Worm (Caenorhabditis elegans): ENCODE results near the gene cdr-2.
"Not testable (repeated sequence)": the region's sequence is repeated elsewhere in the genome, so short reads cannot be mapped to it uniquely, and the experiment has no call there.

The cdr-2 gene

DNA sequence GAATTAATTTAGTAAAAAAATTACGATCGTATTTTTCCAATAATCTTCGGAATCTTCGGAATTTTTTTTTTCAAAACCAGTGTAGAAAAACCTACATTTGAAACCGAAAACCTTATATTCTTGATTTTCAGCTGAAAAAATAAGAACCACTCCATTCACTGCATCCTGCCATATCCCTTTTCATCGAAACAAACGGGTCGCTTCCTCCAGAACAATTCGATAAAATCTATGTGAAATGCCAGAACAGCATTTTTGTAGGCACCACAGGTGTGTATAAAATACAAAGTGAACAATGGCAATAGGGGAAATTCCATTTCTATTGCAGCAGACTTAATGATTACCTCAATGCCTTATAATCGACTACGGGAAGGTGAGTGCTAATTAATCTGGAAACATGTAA lies 38.3 kb downstream of the cdr-2 start, which contains the start of gene K01D12.1:
Gene K01D12.1 (plus strand): TSS at position 301 of the 400 bp plus-strand sequence.
- TF ChIP-seq F13C5.2 (tag; optimal IDR thresholded peaks at IDR 0.05) = no peak
- no peak for TF ChIP-seq hmg-4 (GFP tag; optimal IDR thresholded peaks at IDR 0.05)
- no peak for TF ChIP-seq tra-4 (tag; optimal IDR thresholded peaks at IDR 0.05)
- TF ChIP-seq ceh-36 (tag; optimal IDR thresholded peaks at IDR 0.05) = no peak
- no peak for TF ChIP-seq aly-1 (tag; optimal IDR thresholded peaks at IDR 0.05)
- TF ChIP-seq scrt-1 (GFP tag; IDR thresholded peaks at IDR 0.05) = no peak
- no peak for TF ChIP-seq tbx-37 (GFP tag; conservative IDR thresholded peaks at IDR 0.05)

DNA sequence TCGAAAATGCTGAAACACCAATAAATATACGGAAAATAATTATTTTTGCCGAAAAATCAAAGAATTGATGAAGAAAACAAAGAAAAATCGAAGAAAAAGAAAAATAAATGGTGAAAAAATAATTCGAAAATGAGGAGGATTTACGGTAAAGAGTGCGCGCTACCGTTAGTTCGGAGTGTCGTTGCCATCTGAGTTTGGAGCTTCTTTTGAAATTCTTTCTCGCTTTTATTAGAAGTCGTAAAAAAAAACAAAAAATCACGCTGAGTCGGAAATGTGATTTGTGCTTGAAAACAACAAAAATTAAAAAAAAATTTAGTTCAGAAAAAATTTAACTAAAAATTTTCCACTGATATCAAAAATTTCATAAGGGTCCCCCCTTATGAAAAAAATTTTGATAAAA lies 41.3 kb downstream of the cdr-2 start, which contains the start of gene F23H12.10:
Gene F23H12.10 (minus strand): TSS at position 12 of the 400 bp plus-strand sequence.
- TF ChIP-seq hmbx-1 (tag; optimal IDR thresholded peaks at IDR 0.05); ama-1 (optimal IDR thresholded peaks at IDR 0.05); ets-7 (tag; optimal IDR thresholded peaks at IDR 0.05): not testable (repeated sequence)

DNA sequence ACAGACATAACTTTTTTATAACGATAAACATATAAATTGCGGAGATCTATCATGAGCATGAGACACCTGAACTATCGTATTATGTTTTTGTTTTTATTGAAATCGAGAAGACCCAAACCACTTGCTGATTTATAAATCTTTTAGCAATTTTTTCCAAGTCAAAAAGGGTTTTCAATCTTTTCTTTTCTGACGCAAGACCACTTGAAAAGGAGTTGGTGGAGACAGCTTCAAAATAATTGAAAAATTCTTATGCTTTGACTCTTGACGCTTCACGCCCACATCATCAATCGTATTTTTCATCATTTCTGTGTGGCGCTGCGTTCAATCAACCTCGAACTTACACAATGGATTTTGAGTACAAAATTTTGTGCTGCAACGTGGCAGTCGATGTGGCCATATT lies 44.1 kb downstream of the cdr-2 start, which contains the start of gene F23H12.7:
Gene F23H12.7 (plus strand): TSS at position 301 of the 400 bp plus-strand sequence.
- TF ChIP-seq ceh-36 (tag; optimal IDR thresholded peaks at IDR 0.05) (no peak), F13C5.2 (tag; optimal IDR thresholded peaks at IDR 0.05) (no peak), B0310.2 (tag; optimal IDR thresholded peaks at IDR 0.05) (no peak), ets-7 (tag; optimal IDR thresholded peaks at IDR 0.05) (no peak), flt-1 (GFP tag; IDR thresholded peaks at IDR 0.05) (no peak), pes-1 (GFP tag; IDR thresholded peaks at IDR 0.05) (no peak), ama-1 (optimal IDR thresholded peaks at IDR 0.05) (no peak), hmbx-1 (tag; optimal IDR thresholded peaks at IDR 0.05) (no peak), tbx-11 (GFP tag; IDR thresholded peaks at IDR 0.05) (no peak), scrt-1 (GFP tag; IDR thresholded peaks at IDR 0.05) (no peak), hmg-4 (GFP tag; optimal IDR thresholded peaks at IDR 0.05) (no peak), sea-1 (GFP tag; conservative IDR thresholded peaks at IDR 0.05) (no peak), hnd-1 (tag; optimal IDR thresholded peaks at IDR 0.05) (no peak), tra-4 (tag; optimal IDR thresholded peaks at IDR 0.05) (no peak), tbx-37 (GFP tag; conservative IDR thresholded peaks at IDR 0.05) (no peak)

DNA sequence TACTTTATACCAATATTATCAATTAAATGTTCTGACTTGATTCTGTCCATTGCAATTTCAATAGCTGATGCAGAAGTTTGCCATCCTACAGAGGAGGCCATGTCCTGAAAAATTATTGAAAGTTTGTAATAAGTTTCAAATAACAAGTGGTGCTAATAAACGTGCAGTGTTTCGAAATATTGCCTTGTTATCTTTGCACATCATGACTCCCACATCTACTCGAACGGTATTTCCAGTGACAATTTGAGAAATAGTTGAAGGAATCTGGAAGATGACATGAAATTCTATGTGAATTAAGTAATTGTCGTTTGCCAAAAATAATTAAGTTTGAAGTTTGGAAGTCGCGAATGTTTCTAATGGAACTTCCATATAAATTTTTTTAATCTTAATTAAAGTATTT lies 46.1 kb downstream of the cdr-2 start, which contains the start of gene gcy-13:
Gene gcy-13 (minus strand): TSS at position 101 of the 400 bp plus-strand sequence.
- TF ChIP-seq B0310.2 (tag; optimal IDR thresholded peaks at IDR 0.05) (no peak), scrt-1 (GFP tag; IDR thresholded peaks at IDR 0.05) (no peak), hmg-4 (GFP tag; optimal IDR thresholded peaks at IDR 0.05) (no peak), hmbx-1 (tag; optimal IDR thresholded peaks at IDR 0.05) (no peak), ama-1 (optimal IDR thresholded peaks at IDR 0.05) (no peak), aly-1 (tag; optimal IDR thresholded peaks at IDR 0.05) (no peak), ets-7 (tag; optimal IDR thresholded peaks at IDR 0.05) (no peak), ceh-36 (tag; optimal IDR thresholded peaks at IDR 0.05) (no peak), pes-1 (GFP tag; IDR thresholded peaks at IDR 0.05) (no peak), hnd-1 (tag; optimal IDR thresholded peaks at IDR 0.05) (no peak), tbx-37 (GFP tag; conservative IDR thresholded peaks at IDR 0.05) (no peak), tra-4 (tag; optimal IDR thresholded peaks at IDR 0.05) (no peak), flt-1 (GFP tag; IDR thresholded peaks at IDR 0.05) (no peak), sea-1 (GFP tag; conservative IDR thresholded peaks at IDR 0.05) (no peak), F13C5.2 (tag; optimal IDR thresholded peaks at IDR 0.05) (no peak), ceh-13 (GFP tag; optimal IDR thresholded peaks at IDR 0.05) (no peak)

DNA sequence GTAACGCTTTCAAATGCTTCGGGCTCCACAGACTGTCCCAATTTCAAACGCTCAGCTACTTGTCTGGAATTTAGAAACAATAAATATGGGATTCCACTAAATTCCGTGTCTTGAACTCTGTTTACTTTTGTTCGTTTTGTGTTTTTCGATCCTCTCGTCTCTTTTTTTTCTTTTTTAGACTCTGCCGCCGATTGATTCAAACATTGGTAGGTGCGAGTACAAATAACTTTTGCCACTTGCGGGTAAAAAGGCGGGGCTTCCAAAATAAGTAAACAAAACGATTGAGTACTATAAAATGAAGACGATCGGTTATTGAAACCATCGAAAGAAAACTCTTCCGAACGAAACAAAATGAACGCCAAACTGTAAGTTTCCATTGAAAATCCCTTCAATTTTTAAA lies 50.4 kb downstream of the cdr-2 start, which contains the start of gene fipr-2:
Gene fipr-2 (plus strand): TSS at position 245 of the 400 bp plus-strand sequence.
- TF ChIP-seq F13C5.2 (tag; optimal IDR thresholded peaks at IDR 0.05) = no peak
- no peak for TF ChIP-seq tra-4 (tag; optimal IDR thresholded peaks at IDR 0.05)
- no peak for TF ChIP-seq hmg-4 (GFP tag; optimal IDR thresholded peaks at IDR 0.05)
- TF ChIP-seq flt-1 (GFP tag; IDR thresholded peaks at IDR 0.05) = no peak
- TF ChIP-seq ama-1 (optimal IDR thresholded peaks at IDR 0.05) = no peak
- no peak for TF ChIP-seq tbx-11 (GFP tag; IDR thresholded peaks at IDR 0.05)
- no peak for TF ChIP-seq ceh-13 (GFP tag; optimal IDR thresholded peaks at IDR 0.05)
- TF ChIP-seq scrt-1 (GFP tag; IDR thresholded peaks at IDR 0.05) = no peak
- no peak for TF ChIP-seq aly-1 (tag; optimal IDR thresholded peaks at IDR 0.05)

Measured in whole organism, early embryonic.